Worm (Caenorhabditis elegans): ENCODE results near the gene nrsn-1.
A peak's percentile ranks its signal among the peaks of the same experiment; 100 is the strongest.

Gene nrsn-1

ce11 chrV:3718507-3718906 lies 2.7 kb upstream of the nrsn-1 start:
- TF ChIP-seq klf-2 (GFP tag; conservative IDR thresholded peaks at IDR 0.05) (no peak), cog-1 (tag; optimal IDR thresholded peaks at IDR 0.05) (no peak), med-1 (GFP tag; optimal IDR thresholded peaks at IDR 0.05; ENCODE audit: insufficient read depth) (no peak), T22C8.4 (GFP tag; IDR thresholded peaks at IDR 0.05) (no peak), flt-1 (GFP tag; IDR thresholded peaks at IDR 0.05) (no peak), ztf-29 (GFP tag; IDR thresholded peaks at IDR 0.05) (no peak), ref-1 (GFP tag; conservative IDR thresholded peaks at IDR 0.05) (no peak), tab-1 (GFP tag; IDR thresholded peaks at IDR 0.05) (no peak), ztf-23 (GFP tag; IDR thresholded peaks at IDR 0.05) (no peak)

- TF ChIP-seq ztf-29 (GFP tag; IDR thresholded peaks at IDR 0.05) (no peak), tab-1 (GFP tag; IDR thresholded peaks at IDR 0.05) (no peak), klf-2 (GFP tag; conservative IDR thresholded peaks at IDR 0.05) (no peak), med-1 (GFP tag; optimal IDR thresholded peaks at IDR 0.05; ENCODE audit: insufficient read depth) (no peak), T22C8.4 (GFP tag; IDR thresholded peaks at IDR 0.05) (no peak), ztf-23 (GFP tag; IDR thresholded peaks at IDR 0.05) (no peak), flt-1 (GFP tag; IDR thresholded peaks at IDR 0.05) (no peak), ref-1 (GFP tag; conservative IDR thresholded peaks at IDR 0.05) (no peak), cog-1 (tag; optimal IDR thresholded peaks at IDR 0.05) (no peak)
Measured at ce11 chrV:3717751-3718150, 2.0 kb upstream of the nrsn-1 start.

ce11 chrV:3716279-3716887 lies 614 bp upstream of the nrsn-1 start:
- no peak for TF ChIP-seq ztf-23 (GFP tag; IDR thresholded peaks at IDR 0.05)
- TF ChIP-seq klf-2 (GFP tag; conservative IDR thresholded peaks at IDR 0.05), result no peak
- TF ChIP-seq ref-1 (GFP tag; conservative IDR thresholded peaks at IDR 0.05), result no peak
- no peak for TF ChIP-seq T22C8.4 (GFP tag; IDR thresholded peaks at IDR 0.05)
- no peak for TF ChIP-seq cog-1 (tag; optimal IDR thresholded peaks at IDR 0.05)
- no peak for TF ChIP-seq med-1 (GFP tag; optimal IDR thresholded peaks at IDR 0.05; ENCODE audit: insufficient read depth)
- TF ChIP-seq ztf-29 (GFP tag; IDR thresholded peaks at IDR 0.05), result no peak
- TF ChIP-seq flt-1 (GFP tag; IDR thresholded peaks at IDR 0.05), result no peak
- no peak for TF ChIP-seq tab-1 (GFP tag; IDR thresholded peaks at IDR 0.05)

- no peak for TF ChIP-seq ztf-23 (GFP tag; IDR thresholded peaks at IDR 0.05)
- no peak for TF ChIP-seq T22C8.4 (GFP tag; IDR thresholded peaks at IDR 0.05)
- no peak for TF ChIP-seq cog-1 (tag; optimal IDR thresholded peaks at IDR 0.05)
- TF ChIP-seq ztf-29 (GFP tag; IDR thresholded peaks at IDR 0.05), result no peak
- TF ChIP-seq ref-1 (GFP tag; conservative IDR thresholded peaks at IDR 0.05), result no peak
- TF ChIP-seq klf-2 (GFP tag; conservative IDR thresholded peaks at IDR 0.05), result no peak
- no peak for TF ChIP-seq tab-1 (GFP tag; IDR thresholded peaks at IDR 0.05)
Measured at ce11 chrV:3714750-3715149, 1.0 kb downstream of the nrsn-1 start.

- TF ChIP-seq klf-2 (GFP tag; conservative IDR thresholded peaks at IDR 0.05) (no peak), T22C8.4 (GFP tag; IDR thresholded peaks at IDR 0.05) (peak; percentile 79)
Measured at ce11 chrV:3712955-3713354, 2.8 kb downstream of the nrsn-1 start.

ce11 chrV:3712192-3712591 lies 3.6 kb downstream of the nrsn-1 start:
- TF ChIP-seq T22C8.4 (GFP tag; IDR thresholded peaks at IDR 0.05) (no peak), ref-1 (GFP tag; conservative IDR thresholded peaks at IDR 0.05) (no peak), cog-1 (tag; optimal IDR thresholded peaks at IDR 0.05) (no peak), med-1 (GFP tag; optimal IDR thresholded peaks at IDR 0.05; ENCODE audit: insufficient read depth) (no peak)

- TF ChIP-seq T22C8.4 (GFP tag; IDR thresholded peaks at IDR 0.05), result no peak
- no peak for TF ChIP-seq ztf-23 (GFP tag; IDR thresholded peaks at IDR 0.05)
- no peak for TF ChIP-seq cog-1 (tag; optimal IDR thresholded peaks at IDR 0.05)
- TF ChIP-seq ref-1 (GFP tag; conservative IDR thresholded peaks at IDR 0.05), result no peak
- TF ChIP-seq med-1 (GFP tag; optimal IDR thresholded peaks at IDR 0.05; ENCODE audit: insufficient read depth), result no peak
- no peak for TF ChIP-seq tab-1 (GFP tag; IDR thresholded peaks at IDR 0.05)
- no peak for TF ChIP-seq flt-1 (GFP tag; IDR thresholded peaks at IDR 0.05)
- TF ChIP-seq klf-2 (GFP tag; conservative IDR thresholded peaks at IDR 0.05), result no peak
- TF ChIP-seq ztf-29 (GFP tag; IDR thresholded peaks at IDR 0.05), result no peak
Measured at ce11 chrV:3711544-3711943, 4.2 kb downstream of the nrsn-1 start.

ce11 chrV:3706893-3707292 lies 8.9 kb downstream of the nrsn-1 start:
- TF ChIP-seq T22C8.4 (GFP tag; IDR thresholded peaks at IDR 0.05), result no peak
- TF ChIP-seq flt-1 (GFP tag; IDR thresholded peaks at IDR 0.05), result no peak
- no peak for TF ChIP-seq klf-2 (GFP tag; conservative IDR thresholded peaks at IDR 0.05)
- no peak for TF ChIP-seq ref-1 (GFP tag; conservative IDR thresholded peaks at IDR 0.05)
- no peak for TF ChIP-seq ztf-23 (GFP tag; IDR thresholded peaks at IDR 0.05)
- TF ChIP-seq cog-1 (tag; optimal IDR thresholded peaks at IDR 0.05), result no peak
- TF ChIP-seq ztf-29 (GFP tag; IDR thresholded peaks at IDR 0.05), result no peak

ce11 chrV:3706167-3706566 lies 9.6 kb downstream of the nrsn-1 start:
- TF ChIP-seq T22C8.4 (GFP tag; IDR thresholded peaks at IDR 0.05) (no peak), klf-2 (GFP tag; conservative IDR thresholded peaks at IDR 0.05) (no peak), cog-1 (tag; optimal IDR thresholded peaks at IDR 0.05) (no peak), ref-1 (GFP tag; conservative IDR thresholded peaks at IDR 0.05) (no peak), med-1 (GFP tag; optimal IDR thresholded peaks at IDR 0.05; ENCODE audit: insufficient read depth) (no peak), tab-1 (GFP tag; IDR thresholded peaks at IDR 0.05) (no peak), ztf-29 (GFP tag; IDR thresholded peaks at IDR 0.05) (no peak), flt-1 (GFP tag; IDR thresholded peaks at IDR 0.05) (no peak), ztf-23 (GFP tag; IDR thresholded peaks at IDR 0.05) (no peak)

ce11 chrV:3704688-3705087 lies 11.1 kb downstream of the nrsn-1 start, which contains the start of gene lin-40:
lin-40 (plus strand) TSS chrV:3704988.
- no peak for TF ChIP-seq cog-1 (tag; optimal IDR thresholded peaks at IDR 0.05)
- TF ChIP-seq ztf-29 (GFP tag; IDR thresholded peaks at IDR 0.05), result no peak
- no peak for TF ChIP-seq klf-2 (GFP tag; conservative IDR thresholded peaks at IDR 0.05)
- TF ChIP-seq ztf-23 (GFP tag; IDR thresholded peaks at IDR 0.05), result no peak
- TF ChIP-seq tab-1 (GFP tag; IDR thresholded peaks at IDR 0.05), result no peak
- TF ChIP-seq T22C8.4 (GFP tag; IDR thresholded peaks at IDR 0.05), result no peak
- no peak for TF ChIP-seq flt-1 (GFP tag; IDR thresholded peaks at IDR 0.05)
- TF ChIP-seq ref-1 (GFP tag; conservative IDR thresholded peaks at IDR 0.05), result no peak
- no peak for TF ChIP-seq med-1 (GFP tag; optimal IDR thresholded peaks at IDR 0.05; ENCODE audit: insufficient read depth)

All from whole organism, midembryonic.